Fruit fly (Drosophila melanogaster): ENCODE data around the gene CG43350.

CG43350 gene

dm6 chr2L:9349246-9349645 lies at the start of gene CG43350:
TSS of gene CG43350 (plus strand) at chr2L:9349546.
- TF ChIP-seq Myc (optimal IDR thresholded peaks at IDR 0.05) (no peak), h (optimal IDR thresholded peaks at IDR 0.05) (no peak), Sin3A (optimal IDR thresholded peaks at IDR 0.05) (no peak), psq (optimal IDR thresholded peaks at IDR 0.05) (no peak), ttk (optimal IDR thresholded peaks at IDR 0.05) (no peak)

dm6 chr2L:9321022-9321421 lies 28.3 kb upstream of the CG43350 start:
- TF ChIP-seq Myc (optimal IDR thresholded peaks at IDR 0.05): no peak
- no peak for TF ChIP-seq ttk (optimal IDR thresholded peaks at IDR 0.05)
- no peak for TF ChIP-seq h (optimal IDR thresholded peaks at IDR 0.05)
- no peak for TF ChIP-seq psq (optimal IDR thresholded peaks at IDR 0.05)
- no peak for TF ChIP-seq Sin3A (optimal IDR thresholded peaks at IDR 0.05)
- TF ChIP-seq insv (optimal IDR thresholded peaks at IDR 0.05): no peak

- no peak for TF ChIP-seq Myc (optimal IDR thresholded peaks at IDR 0.05)
- no peak for TF ChIP-seq psq (optimal IDR thresholded peaks at IDR 0.05)
These were observed 21.9 kb upstream of the CG43350 start, which contains the start of gene CG17005 for dm6 chr2L:9327444-9327843. TSS of gene CG17005 (plus strand) at chr2L:9327744.

- TF ChIP-seq insv (optimal IDR thresholded peaks at IDR 0.05) (no peak), ttk (optimal IDR thresholded peaks at IDR 0.05) (no peak), psq (optimal IDR thresholded peaks at IDR 0.05) (no peak), h (optimal IDR thresholded peaks at IDR 0.05) (no peak), Sin3A (optimal IDR thresholded peaks at IDR 0.05) (no peak), Myc (optimal IDR thresholded peaks at IDR 0.05) (no peak)
These were observed 18.7 kb upstream of the CG43350 start, which contains the start of gene Cks30A for dm6 chr2L:9330628-9331027. TSS of gene Cks30A (plus strand) at chr2L:9330763.

- no peak for TF ChIP-seq h (optimal IDR thresholded peaks at IDR 0.05)
- no peak for TF ChIP-seq Myc (optimal IDR thresholded peaks at IDR 0.05)
- no peak for TF ChIP-seq insv (optimal IDR thresholded peaks at IDR 0.05)
- no peak for TF ChIP-seq Sin3A (optimal IDR thresholded peaks at IDR 0.05)
- no peak for TF ChIP-seq psq (optimal IDR thresholded peaks at IDR 0.05)
- TF ChIP-seq ttk (optimal IDR thresholded peaks at IDR 0.05): no peak
These were observed 16.0 kb upstream of the CG43350 start, which contains the start of gene Eaat1 for dm6 chr2L:9333300-9333876. TSS of gene Eaat1 (plus strand) at chr2L:9333567.

- no peak for TF ChIP-seq h (optimal IDR thresholded peaks at IDR 0.05)
- no peak for TF ChIP-seq Myc (optimal IDR thresholded peaks at IDR 0.05)
- TF ChIP-seq Sin3A (optimal IDR thresholded peaks at IDR 0.05): no peak
- no peak for TF ChIP-seq ttk (optimal IDR thresholded peaks at IDR 0.05)
- TF ChIP-seq insv (optimal IDR thresholded peaks at IDR 0.05): no peak
- TF ChIP-seq psq (optimal IDR thresholded peaks at IDR 0.05): no peak
These were observed 10.5 kb upstream of the CG43350 start for dm6 chr2L:9338852-9339251.

dm6 chr2L:9341960-9342359 lies 7.4 kb upstream of the CG43350 start:
- no peak for TF ChIP-seq h (optimal IDR thresholded peaks at IDR 0.05)
- TF ChIP-seq ttk (optimal IDR thresholded peaks at IDR 0.05): no peak
- no peak for TF ChIP-seq insv (optimal IDR thresholded peaks at IDR 0.05)
- TF ChIP-seq Myc (optimal IDR thresholded peaks at IDR 0.05): no peak
- TF ChIP-seq Sin3A (optimal IDR thresholded peaks at IDR 0.05): no peak
- no peak for TF ChIP-seq psq (optimal IDR thresholded peaks at IDR 0.05)

- TF ChIP-seq ttk (optimal IDR thresholded peaks at IDR 0.05): no peak
- no peak for TF ChIP-seq psq (optimal IDR thresholded peaks at IDR 0.05)
- no peak for TF ChIP-seq Sin3A (optimal IDR thresholded peaks at IDR 0.05)
- no peak for TF ChIP-seq insv (optimal IDR thresholded peaks at IDR 0.05)
- TF ChIP-seq h (optimal IDR thresholded peaks at IDR 0.05): no peak
- no peak for TF ChIP-seq Myc (optimal IDR thresholded peaks at IDR 0.05)
These were observed 6.8 kb upstream of the CG43350 start, which contains the start of gene CG3748 for dm6 chr2L:9342532-9342931. TSS of gene CG3748 (plus strand) at chr2L:9342832.

dm6 chr2L:9350170-9350569 lies 824 bp downstream of the CG43350 start, which contains the start of gene CG13110:
TSS of gene CG13110 (plus strand) at chr2L:9350470.
- TF ChIP-seq psq (optimal IDR thresholded peaks at IDR 0.05): no peak
- TF ChIP-seq Sin3A (optimal IDR thresholded peaks at IDR 0.05): no peak
- no peak for TF ChIP-seq ttk (optimal IDR thresholded peaks at IDR 0.05)
- no peak for TF ChIP-seq Myc (optimal IDR thresholded peaks at IDR 0.05)
- no peak for TF ChIP-seq insv (optimal IDR thresholded peaks at IDR 0.05)
- no peak for TF ChIP-seq h (optimal IDR thresholded peaks at IDR 0.05)

dm6 chr2L:9367340-9367739 lies 18.0 kb downstream of the CG43350 start, which contains the start of gene CG34181:
TSS of gene CG34181 (plus strand) at chr2L:9367640.
- no peak for TF ChIP-seq Sin3A (optimal IDR thresholded peaks at IDR 0.05)
- no peak for TF ChIP-seq psq (optimal IDR thresholded peaks at IDR 0.05)
- TF ChIP-seq Myc (optimal IDR thresholded peaks at IDR 0.05): no peak
- TF ChIP-seq h (optimal IDR thresholded peaks at IDR 0.05): no peak
- TF ChIP-seq insv (optimal IDR thresholded peaks at IDR 0.05): no peak
- no peak for TF ChIP-seq ttk (optimal IDR thresholded peaks at IDR 0.05)

dm6 chr2L:9369724-9370123 lies 20.4 kb downstream of the CG43350 start:
- TF ChIP-seq ttk (optimal IDR thresholded peaks at IDR 0.05) (no peak), Sin3A (optimal IDR thresholded peaks at IDR 0.05) (no peak), psq (optimal IDR thresholded peaks at IDR 0.05) (no peak), h (optimal IDR thresholded peaks at IDR 0.05) (no peak), insv (optimal IDR thresholded peaks at IDR 0.05) (no peak), Myc (optimal IDR thresholded peaks at IDR 0.05) (no peak)

- TF ChIP-seq h (optimal IDR thresholded peaks at IDR 0.05) (no peak), ttk (optimal IDR thresholded peaks at IDR 0.05) (no peak), Sin3A (optimal IDR thresholded peaks at IDR 0.05) (no peak), Myc (optimal IDR thresholded peaks at IDR 0.05) (no peak), psq (optimal IDR thresholded peaks at IDR 0.05) (no peak), insv (optimal IDR thresholded peaks at IDR 0.05) (no peak)
These were observed 28.4 kb downstream of the CG43350 start for dm6 chr2L:9377789-9378188.

- TF ChIP-seq ttk (optimal IDR thresholded peaks at IDR 0.05): no peak
These were observed 36.9 kb downstream of the CG43350 start for dm6 chr2L:9386270-9386669.
